Fruit fly (Drosophila melanogaster) whole organism, embryonic: ENCODE results near the gene Rpn11.

Experiments
- Atf-2 ChIP-seq: fragments of 200-800 bp; sonication (Bioruptor generic); optimal IDR thresholded peaks from 2 replicates; lab custom pipeline; 2016; ENCODE audit warnings: missing biosample characterization, missing genetic modification characterization
- C15 ChIP-seq: fragments of 200-800 bp; sonication (Bioruptor generic); IDR thresholded peaks from 3 replicates; pipeline ENCODE4 v1.3.6; 2022; ENCODE audit warnings: missing biosample characterization, missing genetic modification characterization
- CG10543 ChIP-seq: fragments of 200-800 bp; sonication (Bioruptor generic); optimal IDR thresholded peaks from 3 replicates; lab custom pipeline; 2017; ENCODE audit warnings: missing biosample characterization, mild to moderate bottlenecking, missing genetic modification characterization, moderate library complexity
- CG14014 ChIP-seq: fragments of 200-800 bp; sonication (Bioruptor generic); IDR thresholded peaks from 2 replicates; pipeline ENCODE4 v1.3.6; 2022; ENCODE audit warnings: missing biosample characterization, missing genetic modification characterization
- CG14710 ChIP-seq: fragments of 200-800 bp; sonication (Bioruptor generic); optimal IDR thresholded peaks from 3 replicates; lab custom pipeline; 2019; ENCODE audit warnings: missing biosample characterization, mild to moderate bottlenecking, missing genetic modification characterization, moderate library complexity
- CG1603 ChIP-seq: fragments of 200-800 bp; sonication (Bioruptor generic); optimal IDR thresholded peaks from 2 replicates; lab custom pipeline; 2019; ENCODE audit warnings: missing biosample characterization, mild to moderate bottlenecking, missing genetic modification characterization, moderate library complexity
- CG17568 ChIP-seq: fragments of 200-800 bp; sonication (Bioruptor generic); optimal IDR thresholded peaks from 2 replicates; lab custom pipeline; 2018; ENCODE audit warnings: missing biosample characterization, mild to moderate bottlenecking, missing genetic modification characterization, moderate library complexity
- CG18599 ChIP-seq: fragments of 200-800 bp; sonication (Bioruptor generic); optimal IDR thresholded peaks from 3 replicates; lab custom pipeline; 2017; ENCODE audit warnings: missing biosample characterization, missing genetic modification characterization, mild to moderate bottlenecking, moderate library complexity, missing genetic modification reagents
- CG2199 ChIP-seq: fragments of 200-800 bp; sonication (Bioruptor generic); IDR thresholded peaks from 3 replicates; pipeline ENCODE4 v1.3.6; 2022; ENCODE audit warnings: missing biosample characterization, missing genetic modification characterization
- CG3163 ChIP-seq: fragments of 200-800 bp; sonication (Bioruptor generic); optimal IDR thresholded peaks from 3 replicates; lab custom pipeline; 2016; ENCODE audit warnings: missing biosample characterization, missing genetic modification characterization
- CG3281 ChIP-seq: fragments of 200-800 bp; sonication (Bioruptor generic); optimal IDR thresholded peaks from 3 replicates; lab custom pipeline; 2017; ENCODE audit warnings: missing biosample characterization, mild to moderate bottlenecking, missing genetic modification characterization
- CG34376 ChIP-seq: fragments of 200-800 bp; sonication (Bioruptor generic); optimal IDR thresholded peaks from 2 replicates; lab custom pipeline; 2018; ENCODE audit warnings: missing biosample characterization, mild to moderate bottlenecking, missing genetic modification characterization
- CG5180 ChIP-seq: fragments of 200-800 bp; sonication (Bioruptor generic); optimal IDR thresholded peaks from 3 replicates; lab custom pipeline; 2017; ENCODE audit warnings: missing biosample characterization, missing genetic modification characterization, mild to moderate bottlenecking, moderate library complexity, missing genetic modification reagents
- CG5953 ChIP-seq: fragments of 200-800 bp; sonication (Bioruptor generic); IDR thresholded peaks from 2 replicates; pipeline ENCODE4 v1.3.6; 2022; ENCODE audit warnings: missing biosample characterization, missing genetic modification characterization
- CG6254 ChIP-seq: fragments of 200-800 bp; sonication (Bioruptor generic); optimal IDR thresholded peaks from 3 replicates; lab custom pipeline; 2017; ENCODE audit warnings: mild to moderate bottlenecking, missing biosample characterization, missing genetic modification reagents, missing genetic modification characterization
- CG6654 ChIP-seq: fragments of 200-800 bp; sonication (Bioruptor generic); optimal IDR thresholded peaks from 2 replicates; lab custom pipeline; 2017; ENCODE audit warnings: missing biosample characterization, mild to moderate bottlenecking, missing genetic modification characterization
- CrebB ChIP-seq: fragments of 200-800 bp; sonication (Bioruptor generic); optimal IDR thresholded peaks from 3 replicates; lab custom pipeline; 2018; ENCODE audit warnings: missing biosample characterization, mild to moderate bottlenecking, missing genetic modification characterization
- D19A ChIP-seq: fragments of 200-800 bp; optimal IDR thresholded peaks from 3 replicates; lab custom pipeline; 2019; ENCODE audit warnings: missing biosample characterization, mild to moderate bottlenecking, missing genetic modification characterization, moderate library complexity
- Dip2 ChIP-seq: fragments of 200-800 bp; sonication (Bioruptor generic); IDR thresholded peaks from 2 replicates; pipeline ENCODE4 v1.3.6; 2022; ENCODE audit warnings: missing biosample characterization, missing genetic modification characterization
- Eip74EF ChIP-seq, 2 experiments: fragments of 200-800 bp in 1 of 2; fragments of >200 bp in 1 of 2; sonication (Bioruptor generic) in 1 of 2; optimal IDR thresholded peaks; 2 replicates each; lab custom pipeline; 2017 to 2019; ENCODE audit warnings: missing biosample characterization in 2 of 2, missing genetic modification characterization in 2 of 2, mild to moderate bottlenecking in 1 of 2, moderate library complexity in 1 of 2
- Elba2 ChIP-seq: fragments of 200-800 bp; sonication (Bioruptor generic); optimal IDR thresholded peaks from 3 replicates; lab custom pipeline; 2016; ENCODE audit warnings: missing biosample characterization, missing genetic modification characterization
- Ets97D ChIP-seq: fragments of 200-800 bp; sonication (Bioruptor generic); optimal IDR thresholded peaks from 3 replicates; lab custom pipeline; 2016; ENCODE audit warnings: missing biosample characterization, missing genetic modification characterization
- H2.0 ChIP-seq: fragments of 200-800 bp; sonication (Bioruptor generic); IDR thresholded peaks from 2 replicates; pipeline ENCODE4 v1.3.6; 2022; ENCODE audit warnings: missing biosample characterization, missing genetic modification characterization
- HLH54F ChIP-seq: fragments of 200-800 bp; sonication (Bioruptor generic); optimal IDR thresholded peaks from 3 replicates; lab custom pipeline; 2016; ENCODE audit warnings: missing biosample characterization, missing genetic modification characterization
- HLHmδ ChIP-seq: fragments of 200-800 bp; sonication (Bioruptor generic); optimal IDR thresholded peaks from 2 replicates; lab custom pipeline; 2018; ENCODE audit warnings: missing biosample characterization, mild to moderate bottlenecking, missing genetic modification characterization, moderate library complexity
- Lhr ChIP-seq: fragments of 200-800 bp; sonication (Bioruptor generic); optimal IDR thresholded peaks from 3 replicates; lab custom pipeline; 2017; ENCODE audit warnings: mild to moderate bottlenecking, missing biosample characterization, missing genetic modification reagents, missing genetic modification characterization
- MESR4 ChIP-seq: fragments of 200-800 bp; sonication (Bioruptor generic); optimal IDR thresholded peaks from 2 replicates; lab custom pipeline; 2018; ENCODE audit warnings: missing biosample characterization, mild to moderate bottlenecking, missing genetic modification characterization, moderate library complexity
- MTF-1 ChIP-seq: fragments of 200-800 bp; sonication (Bioruptor generic); optimal IDR thresholded peaks from 2 replicates; lab custom pipeline; 2018; ENCODE audit warnings: missing biosample characterization, mild to moderate bottlenecking, missing genetic modification characterization, borderline replicate concordance
- Med ChIP-seq: fragments of 200-800 bp; sonication (Bioruptor generic); peaks from one replicate; lab custom pipeline; 2016; ENCODE audit warnings: missing biosample characterization, missing genetic modification characterization, mild to moderate bottlenecking, inconsistent platforms, moderate library complexity
- NC2β ChIP-seq: fragments of 200-800 bp; sonication (Bioruptor generic); optimal IDR thresholded peaks from 2 replicates; lab custom pipeline; 2016; ENCODE audit warnings: missing biosample characterization, missing genetic modification characterization
- amos ChIP-seq: fragments of 200-800 bp; sonication (Bioruptor generic); IDR thresholded peaks from 2 replicates; pipeline ENCODE4 v1.3.6; 2022; ENCODE audit warnings: missing biosample characterization, missing genetic modification characterization; ENCODE audit not compliant: partially characterized antibody
- bigmax ChIP-seq: fragments of 200-800 bp; sonication (Bioruptor generic); optimal IDR thresholded peaks from 2 replicates; lab custom pipeline; 2018; ENCODE audit warnings: missing biosample characterization, mild to moderate bottlenecking, missing genetic modification characterization
- chn ChIP-seq: fragments of 200-800 bp; sonication (Bioruptor generic); optimal IDR thresholded peaks from 2 replicates; lab custom pipeline; 2016; ENCODE audit warnings: missing biosample characterization, missing genetic modification characterization
- cwo ChIP-seq: fragments of 200-800 bp; sonication (Bioruptor generic); optimal IDR thresholded peaks from 3 replicates; lab custom pipeline; 2017; ENCODE audit warnings: missing biosample characterization, missing genetic modification characterization, mild to moderate bottlenecking, moderate library complexity, missing genetic modification reagents
- da ChIP-seq: fragments of 200-800 bp; sonication (Bioruptor generic); optimal IDR thresholded peaks from 2 replicates; lab custom pipeline; 2016; ENCODE audit warnings: missing biosample characterization, missing genetic modification characterization
- dimm ChIP-seq: fragments of 200-800 bp; sonication (Bioruptor generic); IDR thresholded peaks from 2 replicates; pipeline ENCODE4 v1.3.6; 2022; ENCODE audit warnings: missing biosample characterization, missing genetic modification characterization
- dm ChIP-seq: fragments of 200-800 bp; sonication (Bioruptor generic); optimal IDR thresholded peaks from 3 replicates; lab custom pipeline; 2016; ENCODE audit warnings: missing biosample characterization, missing genetic modification characterization
- dmrt11E ChIP-seq: fragments of 200-800 bp; sonication (Bioruptor generic); optimal IDR thresholded peaks from 3 replicates; lab custom pipeline; 2018; ENCODE audit warnings: missing biosample characterization, mild to moderate bottlenecking, missing genetic modification characterization, moderate library complexity
- ems ChIP-seq: fragments of 200-800 bp; sonication (Bioruptor generic); optimal IDR thresholded peaks from 3 replicates; lab custom pipeline; 2016; ENCODE audit warnings: missing biosample characterization, missing genetic modification characterization
- ewg ChIP-seq: fragments of 200-800 bp; sonication (Bioruptor generic); optimal IDR thresholded peaks from 3 replicates; lab custom pipeline; 2017; ENCODE audit warnings: mild to moderate bottlenecking, missing biosample characterization, missing genetic modification reagents, missing genetic modification characterization
- gro ChIP-seq: fragments of 200-800 bp; sonication (Bioruptor generic); optimal IDR thresholded peaks from 2 replicates; lab custom pipeline; 2016; ENCODE audit warnings: missing biosample characterization, missing genetic modification characterization
- inv ChIP-seq: fragments of 200-800 bp; sonication (Bioruptor generic); IDR thresholded peaks from 2 replicates; pipeline ENCODE4 v1.3.6; 2022; ENCODE audit warnings: missing biosample characterization, missing genetic modification characterization; ENCODE audit not compliant: partially characterized antibody
- klu ChIP-seq: fragments of 200-800 bp; sonication (Bioruptor generic); IDR thresholded peaks from 2 replicates; pipeline ENCODE4 v1.3.6; 2022; ENCODE audit warnings: missing biosample characterization, missing genetic modification characterization
- pnt ChIP-seq: fragments of 200-800 bp; sonication (Bioruptor generic); optimal IDR thresholded peaks from 3 replicates; lab custom pipeline; 2016; ENCODE audit warnings: missing biosample characterization, missing genetic modification characterization
- seq ChIP-seq: fragments of 200-800 bp; sonication (Bioruptor generic); IDR thresholded peaks from 2 replicates; pipeline ENCODE4 v1.3.6; 2022; ENCODE audit warnings: missing biosample characterization, missing genetic modification characterization
- tna ChIP-seq: fragments of 200-800 bp; sonication (Bioruptor generic); IDR thresholded peaks from 2 replicates; pipeline ENCODE4 v1.3.6; 2022; ENCODE audit warnings: missing biosample characterization, missing genetic modification characterization; ENCODE audit not compliant: partially characterized antibody
- tx ChIP-seq: fragments of 200-800 bp; sonication (Bioruptor generic); optimal IDR thresholded peaks from 2 replicates; lab custom pipeline; 2016; ENCODE audit warnings: missing biosample characterization, missing genetic modification characterization
- vvl ChIP-seq: fragments of 200-800 bp; sonication (Bioruptor generic); IDR thresholded peaks from 2 replicates; pipeline ENCODE4 v1.3.6; 2022; ENCODE audit warnings: missing biosample characterization, missing genetic modification characterization

Rpn11 gene

DNA sequence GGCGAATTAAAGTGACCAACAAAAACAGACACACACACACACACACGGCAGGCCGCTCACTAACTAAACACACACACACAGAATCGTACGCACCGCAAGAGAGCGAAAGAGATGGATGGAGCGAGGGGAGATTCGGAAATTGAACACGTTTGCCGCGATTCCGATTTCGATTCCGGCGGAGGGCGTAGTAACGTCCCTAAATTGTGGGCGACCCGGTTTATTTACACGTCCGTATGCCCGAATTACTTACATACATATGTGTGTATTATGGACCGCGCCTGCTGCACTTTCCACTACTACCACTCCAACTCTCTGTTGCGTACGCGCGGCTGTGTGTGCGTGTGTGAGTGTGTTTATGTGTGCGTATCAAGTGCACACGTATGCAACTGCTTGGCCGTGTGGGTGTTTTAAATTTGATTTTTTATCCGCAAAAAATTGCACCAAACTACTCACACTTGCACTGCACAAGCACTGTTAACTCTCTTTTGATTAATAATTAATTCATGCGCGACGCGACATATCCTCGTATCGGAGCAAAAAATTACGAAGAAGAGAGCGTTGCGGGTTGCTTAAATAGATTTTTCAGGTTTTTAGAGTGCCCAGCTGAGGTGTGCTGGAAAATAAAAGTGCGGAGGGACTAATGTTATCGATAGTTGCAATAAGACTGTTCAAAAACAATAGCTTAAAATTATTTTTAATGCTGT lies 33.6 kb upstream of the Rpn11 start, which contains the start of gene Pgant5 (continued):
- TF ChIP-seq CG10543 (peak; percentile 26), CG2199 (no peak), Eip74EF (GFP tag; optimal IDR thresholded peaks at IDR 0.05; lab: Kevin White, UChicago) (peak in 1 of 2 experiments; percentile 72), dm (GFP tag; lab: Kevin White, UChicago) (peak; percentile 20), CG3281 (peak; percentile 52), C15 (GFP tag; lab: Robert Waterston, UW) (no peak), amos (GFP tag; lab: Robert Waterston, UW) (peak; percentile 10), HLHmδ (no peak), CG17568 (GFP tag; lab: Kevin White, UChicago) (no peak), dmrt11E (no peak), CG6654 (GFP tag; lab: Kevin White, UChicago) (no peak), seq (GFP tag; lab: Robert Waterston, UW) (0 out of 2 replicates have a peak, but pooled peaks have one; percentile 15), NC2β (GFP tag; lab: Kevin White, UChicago) (no peak), CG18599 (peak; percentile 41), ewg (GFP tag; lab: Kevin White, UChicago) (peak; percentile 35), tna (GFP tag; lab: Robert Waterston, UW) (peak; percentile 39; the same call in 1 of the 2 replicates), CG34376 (GFP tag; lab: Kevin White, UChicago) (peak; percentile 72), Elba2 (GFP tag; lab: Kevin White, UChicago) (peak; percentile 64), Med (GFP tag; lab: Kevin White, UChicago) (peak; percentile 83), pnt (GFP tag; lab: Kevin White, UChicago) (no peak), H2.0 (GFP tag; lab: Robert Waterston, UW) (0 out of 2 replicates have a peak, but pooled peaks have one; percentile 11), Ets97D (GFP tag; lab: Kevin White, UChicago) (no peak), D19A (no peak), klu (0 out of 2 replicates have a peak, but pooled peaks have one; percentile 12), CG5180 (peak; percentile 30), HLH54F (GFP tag; lab: Kevin White, UChicago) (peak; percentile 4), Lhr (GFP tag; lab: Kevin White, UChicago) (peak; percentile 47), CG1603 (tag; lab: Kevin White, UChicago) (peak; percentile 7), chn (no peak), CG6254 (GFP tag; lab: Kevin White, UChicago) (no peak), tx (GFP tag; lab: Kevin White, UChicago) (peak; percentile 3), vvl (GFP tag; lab: Robert Waterston, UW) (peak; percentile 73; the same call in 1 of the 2 replicates), MESR4 (GFP tag; lab: Kevin White, UChicago) (peak; percentile 82), inv (peak; percentile 20; the same call in 1 of the 2 replicates), gro (peak; percentile 37), bigmax (GFP tag; lab: Kevin White, UChicago) (no peak), dimm (no peak), da (no peak), ems (GFP tag; lab: Kevin White, UChicago) (no peak), CG14014 (GFP tag; lab: Robert Waterston, UW) (0 out of 2 replicates have a peak, but pooled peaks have one; percentile 30), CG3163 (peak; percentile 35), CrebB (tag; lab: Kevin White, UChicago) (peak; percentile 19), cwo (GFP tag; lab: Kevin White, UChicago) (peak; percentile 45), CG5953 (GFP tag; lab: Robert Waterston, UW) (no peak), Atf-2 (GFP tag; lab: Kevin White, UChicago) (no peak), Dip2 (GFP tag; lab: Robert Waterston, UW) (no peak), CG14710 (tag; lab: Kevin White, UChicago) (no peak), MTF-1 (GFP tag; lab: Kevin White, UChicago) (peak; percentile 20)
